Worm (Caenorhabditis elegans) whole organism, L4 larva: Measurements from ENCODE around the gene clec-213.
A peak's percentile ranks its signal among the peaks of the same experiment; 100 is the strongest.

Experiments used
- D1046.2 ChIP-seq: fragments of 200-800 bp; sonication (Bioruptor generic); IDR thresholded peaks from 2 replicates; pipeline ENCODE4 v1.3.6; 2022; ENCODE audit warnings: missing genetic modification characterization, missing compliant biosample characterization
- F10B5.3 ChIP-seq: sonication (generic microtip); optimal IDR thresholded peaks from 2 replicates; lab custom pipeline; 2016; ENCODE audit warnings: mild to moderate bottlenecking, missing genetic modification characterization, missing compliant biosample characterization
- F49E8.2 ChIP-seq: sonication (generic microtip); optimal IDR thresholded peaks from 2 replicates; lab custom pipeline; 2016; ENCODE audit warnings: missing compliant biosample characterization, mild to moderate bottlenecking, missing genetic modification characterization, borderline replicate concordance
- aha-1 ChIP-seq: fragments of 150-350 bp; peaks from one replicate; lab custom pipeline; 2014; ENCODE audit warnings: missing biosample characterization, missing genetic modification characterization
- ceh-32 ChIP-seq: sonication (generic microtip); optimal IDR thresholded peaks from 2 replicates; lab custom pipeline; 2016; ENCODE audit warnings: mild to moderate bottlenecking, missing genetic modification characterization, missing compliant biosample characterization; ENCODE audit not compliant: poor library complexity
- cey-2 ChIP-seq: sonication (generic microtip); optimal IDR thresholded peaks from 3 replicates; lab custom pipeline; 2017; ENCODE audit warnings: missing genetic modification characterization, mild to moderate bottlenecking, missing compliant biosample characterization, antibody characterized with exemption, borderline replicate concordance; ENCODE audit not compliant: insufficient read depth
- daf-16 ChIP-seq, 3 experiments: sonication (generic microtip); optimal IDR thresholded peaks; 2 replicates each; lab custom pipeline; 2016 to 2017; ENCODE audit warnings: missing genetic modification characterization in 3 of 3, missing genetic modification reagents in 3 of 3, mild to moderate bottlenecking in 2 of 3, missing compliant biosample characterization in 2 of 3, missing biosample characterization in 1 of 3, moderate library complexity in 1 of 3
- hif-1 ChIP-seq, 2 experiments: sonication (generic microtip); optimal IDR thresholded peaks; 2 replicates each; lab custom pipeline; 2016 to 2017; ENCODE audit warnings: missing compliant biosample characterization in 2 of 2, missing genetic modification characterization in 2 of 2, missing genetic modification reagents in 2 of 2, missing genotype in 2 of 2, mild to moderate bottlenecking in 1 of 2
- hlh-30 ChIP-seq: sonication (generic microtip); optimal IDR thresholded peaks from 2 replicates; lab custom pipeline; 2017; ENCODE audit warnings: antibody characterized with exemption, mild to moderate bottlenecking, missing genetic modification characterization, missing compliant biosample characterization; ENCODE audit not compliant: insufficient read depth
- lin-1 ChIP-seq: fragments of 200-800 bp; sonication (Bioruptor generic); IDR thresholded peaks from 2 replicates; pipeline ENCODE4 v1.3.6; 2022; ENCODE audit warnings: missing genetic modification reagents, missing genetic modification characterization, missing compliant biosample characterization
- lin-15B ChIP-seq: fragments of 150-350 bp; sonication (generic microtip); optimal IDR thresholded peaks from 3 replicates; lab custom pipeline; 2014; ENCODE audit warnings: missing biosample characterization, missing genetic modification characterization
- lin-39 ChIP-seq: fragments of 150-350 bp; optimal IDR thresholded peaks from 2 replicates; lab custom pipeline; 2014; ENCODE audit warnings: missing biosample characterization, missing genetic modification reagents, missing genetic modification characterization
- lir-3 ChIP-seq: sonication (generic microtip); optimal IDR thresholded peaks from 2 replicates; lab custom pipeline; 2016; ENCODE audit warnings: mild to moderate bottlenecking, missing genetic modification characterization, missing compliant biosample characterization
- madf-5 ChIP-seq, 2 experiments: fragments of 200-800 bp; sonication (Bioruptor generic); IDR thresholded peaks; 2 replicates each; pipeline ENCODE4 v1.3.6; 2022; ENCODE audit warnings: missing compliant biosample characterization in 2 of 2, missing genetic modification characterization in 2 of 2
- mdt-29 ChIP-seq: fragments of 200-800 bp; sonication (Bioruptor generic); IDR thresholded peaks from 2 replicates; pipeline ENCODE4 v1.3.6; 2022; ENCODE audit warnings: missing genetic modification reagents, missing genetic modification characterization, missing compliant biosample characterization
- mes-2 ChIP-seq: sonication (generic microtip); optimal IDR thresholded peaks from 2 replicates; lab custom pipeline; 2016; ENCODE audit warnings: missing genotype, mild to moderate bottlenecking, missing genetic modification characterization, missing compliant biosample characterization; ENCODE audit not compliant: poor library complexity, severe bottlenecking
- mxl-2 ChIP-seq: fragments of 200-800 bp; sonication (Bioruptor generic); conservative IDR thresholded peaks from 2 replicates; pipeline ENCODE4 v1.3.6; 2022; ENCODE audit warnings: missing genetic modification reagents, missing genetic modification characterization, missing compliant biosample characterization
- nhr-10 ChIP-seq: fragments of 150-350 bp; optimal IDR thresholded peaks from 2 replicates; lab custom pipeline; 2014; ENCODE audit warnings: missing biosample characterization, missing genetic modification characterization
- nhr-102 ChIP-seq: sonication (generic microtip); optimal IDR thresholded peaks from 2 replicates; lab custom pipeline; 2016; ENCODE audit warnings: mild to moderate bottlenecking, missing genetic modification characterization, moderate library complexity, missing compliant biosample characterization
- nhr-11 ChIP-seq: fragments of 150-350 bp; optimal IDR thresholded peaks from 2 replicates; lab custom pipeline; 2014; ENCODE audit warnings: missing biosample characterization, missing genetic modification characterization
- nhr-28 ChIP-seq: fragments of 150-350 bp; optimal IDR thresholded peaks from 2 replicates; lab custom pipeline; 2014; ENCODE audit warnings: missing biosample characterization, missing genetic modification characterization
- nhr-41 ChIP-seq: fragments of 200-800 bp; sonication (Bioruptor generic); IDR thresholded peaks from 2 replicates; pipeline ENCODE4 v1.3.6; 2022; ENCODE audit warnings: missing genetic modification reagents, missing genetic modification characterization, missing compliant biosample characterization
- nhr-6 ChIP-seq: fragments of 150-350 bp; optimal IDR thresholded peaks from 2 replicates; lab custom pipeline; 2014; ENCODE audit warnings: missing biosample characterization, missing genetic modification characterization
- pqm-1 ChIP-seq: sonication (generic microtip); optimal IDR thresholded peaks from 2 replicates; lab custom pipeline; 2017; ENCODE audit warnings: missing biosample characterization, missing genetic modification characterization
- skn-1 ChIP-seq: fragments of 150-350 bp; optimal IDR thresholded peaks from 2 replicates; lab custom pipeline; 2014; ENCODE audit warnings: missing biosample characterization, missing genetic modification characterization
- spr-1 ChIP-seq: sonication (generic microtip); optimal IDR thresholded peaks from 2 replicates; lab custom pipeline; 2016; ENCODE audit warnings: mild to moderate bottlenecking, missing genetic modification characterization, missing compliant biosample characterization
- spr-3 ChIP-seq: fragments of 200-800 bp; sonication (Bioruptor generic); optimal IDR thresholded peaks from 2 replicates; lab custom pipeline; 2018; ENCODE audit warnings: mild to moderate bottlenecking, missing genetic modification characterization, missing compliant biosample characterization
- tag-97 ChIP-seq: fragments of 200-800 bp; sonication (Bioruptor generic); IDR thresholded peaks from 2 replicates; pipeline ENCODE4 v1.3.6; 2022; ENCODE audit warnings: missing genetic modification characterization, missing compliant biosample characterization
- unc-62 ChIP-seq, 3 experiments: fragments of 150-350 bp in 1 of 3; sonication (generic microtip); optimal IDR thresholded peaks in 2 of 3; peaks in 1 of 3; 1 replicate in 1 of 3; 2 replicates in 2 of 3; lab custom pipeline; 2014 to 2017; ENCODE audit warnings: missing biosample characterization in 3 of 3, missing genetic modification characterization in 3 of 3, missing genetic modification reagents in 3 of 3, missing genotype in 1 of 3
- zfp-2 ChIP-seq: sonication (generic microtip); optimal IDR thresholded peaks from 2 replicates; lab custom pipeline; 2016; ENCODE audit warnings: mild to moderate bottlenecking, missing genetic modification characterization, missing compliant biosample characterization
- zfp-3 ChIP-seq: fragments of 200-800 bp; sonication (Bioruptor generic); conservative IDR thresholded peaks from 2 replicates; pipeline ENCODE4 v1.3.6; 2022; ENCODE audit warnings: missing genetic modification reagents, missing genetic modification characterization, missing compliant biosample characterization
- zip-2 ChIP-seq: fragments of 150-350 bp; optimal IDR thresholded peaks from 2 replicates; lab custom pipeline; 2014; ENCODE audit warnings: missing biosample characterization, missing genetic modification characterization
- ztf-11 ChIP-seq: fragments of 150-350 bp; optimal IDR thresholded peaks from 2 replicates; lab custom pipeline; 2014; ENCODE audit warnings: missing biosample characterization, missing genetic modification characterization
- ztf-7 ChIP-seq: fragments of 150-350 bp; optimal IDR thresholded peaks from 2 replicates; lab custom pipeline; 2014; ENCODE audit warnings: missing biosample characterization, missing genetic modification characterization

The clec-213 gene

DNA sequence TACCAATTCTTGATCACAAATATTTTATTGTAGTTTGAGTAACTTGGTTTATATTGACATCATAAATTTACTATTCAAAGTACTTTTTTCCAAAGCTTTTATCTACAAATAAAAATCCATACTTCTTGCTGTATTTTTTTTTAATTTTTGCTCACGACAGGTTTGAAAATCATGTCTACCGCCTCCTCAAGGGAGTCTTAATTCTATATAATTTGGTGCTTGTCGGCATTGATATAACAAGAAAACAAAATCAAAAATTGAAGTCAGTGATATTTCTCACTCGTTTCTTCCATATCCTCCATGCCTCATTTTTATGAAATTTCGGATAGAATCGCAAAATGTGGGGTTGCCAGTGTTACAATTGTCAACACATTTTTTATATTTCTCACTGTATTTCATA, 40.5 kb downstream of the clec-213 start, which contains the start of gene str-47:
Gene str-47 (plus strand): TSS at position 301 of the 400 bp plus-strand sequence.
- TF ChIP-seq daf-16 (GFP tag; optimal IDR thresholded peaks at IDR 0.05; lab: Kevin White, UChicago) (no peak), daf-16 (tag; optimal IDR thresholded peaks at IDR 0.05; lab: Kevin White, UChicago) (no peak), nhr-102 (tag; lab: Kevin White, UChicago) (no peak), spr-3 (GFP tag; lab: Kevin White, UChicago) (no peak), nhr-10 (tag; lab: Kevin White, UChicago) (no peak), ztf-7 (tag; lab: Kevin White, UChicago) (no peak), lin-1 (GFP tag; lab: Robert Waterston, UW) (no peak), mxl-2 (GFP tag; lab: Robert Waterston, UW) (no peak)

DNA sequence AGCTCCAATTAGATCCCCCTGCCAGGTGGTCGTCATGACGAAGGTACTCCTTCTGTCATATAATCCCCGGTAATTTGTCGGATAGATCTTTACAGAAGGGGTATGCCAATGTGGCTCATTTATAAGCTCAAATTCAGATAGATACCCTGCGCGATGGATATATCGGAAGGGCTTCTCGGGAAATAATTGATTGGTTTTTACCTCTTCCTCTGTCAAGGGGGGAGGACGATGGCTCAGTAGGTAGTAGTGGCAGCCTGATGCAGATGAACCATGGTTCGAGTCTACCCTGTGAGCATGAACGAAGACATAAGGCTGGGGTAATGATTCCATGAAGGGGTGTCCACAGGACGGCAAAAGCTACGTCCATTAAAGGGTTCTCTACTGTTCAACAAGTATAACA, 42.2 kb downstream of the clec-213 start:
- TF ChIP-seq zfp-2 (tag; lab: Kevin White, UChicago) (no peak), ceh-32 (no peak), mes-2 (tag; lab: Kevin White, UChicago) (no peak), hif-1 (tag; optimal IDR thresholded peaks at IDR 0.05; lab: Kevin White, UChicago) (no peak), aha-1 (no peak), lin-15B (tag; lab: Kevin White, UChicago) (no peak), F10B5.3 (tag; lab: Kevin White, UChicago) (no peak), nhr-28 (no peak), tag-97 (GFP tag; lab: Robert Waterston, UW) (no peak), mxl-2 (GFP tag; lab: Robert Waterston, UW) (no peak), lir-3 (tag; lab: Kevin White, UChicago) (no peak), zip-2 (no peak), lin-39 (tag; lab: Kevin White, UChicago) (no peak), cey-2 (no peak), madf-5 (GFP tag; IDR thresholded peaks at IDR 0.05; lab: Robert Waterston, UW) (no peak), hlh-30 (tag; lab: Kevin White, UChicago) (no peak), skn-1 (tag; lab: Kevin White, UChicago) (no peak), nhr-11 (tag; lab: Kevin White, UChicago) (no peak), nhr-6 (tag; lab: Kevin White, UChicago) (no peak)

DNA sequence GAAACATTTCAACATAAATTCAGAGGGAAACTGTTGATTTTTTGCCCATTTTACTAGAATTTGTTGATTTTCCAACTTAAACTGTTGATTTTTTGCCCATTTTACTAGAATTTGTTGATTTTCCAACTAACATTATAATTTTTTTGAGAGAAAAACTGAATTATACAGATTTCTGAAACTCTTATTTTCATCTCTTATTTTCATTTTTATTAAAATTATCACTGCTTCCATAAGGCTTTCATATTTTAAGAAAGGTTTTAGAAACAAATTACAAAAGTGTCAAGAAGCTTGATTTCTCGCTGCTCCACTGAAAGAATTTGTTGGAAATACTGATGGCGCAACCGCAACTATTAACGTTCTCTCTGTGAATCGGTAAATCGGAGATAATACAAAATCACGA, 45.0 kb downstream of the clec-213 start:
- TF ChIP-seq unc-62 (GFP tag; optimal IDR thresholded peaks at IDR 0.05 in 1 of 2; lab: Kevin White, UChicago) (peak in 1 of 2 experiments; percentile 96), unc-62 (tag; optimal IDR thresholded peaks at IDR 0.05; lab: Kevin White, UChicago) (no peak), spr-1 (tag; lab: Kevin White, UChicago) (no peak)

DNA sequence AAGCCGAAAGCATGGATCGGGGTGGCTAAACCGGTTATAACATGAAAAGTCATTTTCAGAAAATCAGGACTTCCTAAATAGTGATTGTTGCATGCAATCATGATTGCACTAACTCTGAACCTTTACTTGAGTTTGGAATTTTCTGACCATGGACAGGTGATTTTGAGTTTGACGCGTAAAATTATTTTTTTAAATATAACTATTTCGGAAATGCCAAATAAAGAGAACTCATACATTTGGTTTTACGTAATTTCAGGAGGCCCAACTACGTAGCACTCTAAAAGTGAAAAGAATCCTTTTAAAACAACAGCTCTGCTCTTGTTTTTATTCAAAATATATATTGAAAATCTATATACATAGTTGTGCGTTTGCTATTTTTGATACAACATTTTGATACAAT, 46.8 kb downstream of the clec-213 start, which contains the start of gene srh-234:
Gene srh-234 (minus strand): TSS at position 101 of the 400 bp plus-strand sequence.
- TF ChIP-seq zfp-2 (tag; lab: Kevin White, UChicago) (no peak), zfp-3 (GFP tag; lab: Robert Waterston, UW) (no peak), mdt-29 (no peak), pqm-1 (no peak), D1046.2 (no peak), nhr-41 (no peak), spr-3 (GFP tag; lab: Kevin White, UChicago) (no peak), spr-1 (tag; lab: Kevin White, UChicago) (no peak), cey-2 (no peak), nhr-102 (tag; lab: Kevin White, UChicago) (no peak), nhr-10 (tag; lab: Kevin White, UChicago) (no peak), ztf-11 (no peak), aha-1 (no peak)

DNA sequence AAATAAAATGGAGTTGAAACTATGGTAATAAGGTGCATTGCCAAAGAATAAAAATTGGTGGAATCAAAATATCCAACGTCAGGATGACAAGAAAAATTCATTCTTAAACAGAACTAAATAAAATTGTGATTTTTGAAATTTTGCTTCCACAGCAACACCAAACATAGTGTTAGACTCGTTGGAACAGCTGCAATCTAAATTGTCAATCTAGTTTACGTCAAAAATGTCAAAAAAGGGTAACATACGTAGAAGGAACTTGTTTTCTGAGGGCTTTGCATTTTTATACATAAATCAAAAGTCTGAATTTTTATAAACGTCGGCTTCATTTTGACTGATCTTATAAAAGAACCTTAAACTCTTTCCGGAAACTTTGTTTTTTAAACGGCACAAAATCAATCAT, 48.6 kb downstream of the clec-213 start, which contains the start of gene srh-200:
Gene srh-200 (minus strand): TSS at position 101 of the 400 bp plus-strand sequence.
- TF ChIP-seq unc-62 (GFP tag; optimal IDR thresholded peaks at IDR 0.05 in 1 of 2; lab: Kevin White, UChicago) (peak in 1 of 2 experiments; percentile 33), unc-62 (tag; optimal IDR thresholded peaks at IDR 0.05; lab: Kevin White, UChicago) (no peak), F49E8.2 (tag; lab: Kevin White, UChicago) (no peak)
